Fruit fly (Drosophila melanogaster): ENCODE measurements around the gene CG44085.

Gene CG44085

dm6 chr2L:13219281-13220092, 41.3 kb upstream of the CG44085 start, which contains the start of the genes CG9426 and mRF1 (continued):
- no peak for TF ChIP-seq CG6683 (GFP tag; optimal IDR thresholded peaks at IDR 0.05)
- TF ChIP-seq CG3847 (GFP tag; IDR thresholded peaks at IDR 0.05): no peak
- peak; percentile 5 for TF ChIP-seq caup (GFP tag; optimal IDR thresholded peaks at IDR 0.05; ENCODE audit: severe bottlenecking)
- peak; percentile 6 for TF ChIP-seq CG13296 (GFP tag; optimal IDR thresholded peaks at IDR 0.05)
- peak; percentile 98 for TF ChIP-seq nerfin-2 (GFP tag; IDR thresholded peaks at IDR 0.05; ENCODE audit: partially characterized antibody)
- TF ChIP-seq CG34376 (GFP tag; optimal IDR thresholded peaks at IDR 0.05): peak; percentile 65
- TF ChIP-seq CG6689 (GFP tag; IDR thresholded peaks at IDR 0.05): no peak
- TF ChIP-seq row (GFP tag; IDR thresholded peaks at IDR 0.05): peak; percentile 39; the same call in 1 of the 3 replicates
- peak; percentile 59 for TF ChIP-seq CG2712 (tag; optimal IDR thresholded peaks at IDR 0.05)
- peak; percentile 7 for TF ChIP-seq Jarid2 (GFP tag; optimal IDR thresholded peaks at IDR 0.05)
- peak; percentile 17 for TF ChIP-seq Myb (GFP tag; optimal IDR thresholded peaks at IDR 0.05)
- TF ChIP-seq jing (GFP tag; optimal IDR thresholded peaks at IDR 0.05): no peak
- no peak for TF ChIP-seq Six4 (GFP tag; optimal IDR thresholded peaks at IDR 0.05)
- no peak for TF ChIP-seq gcm (GFP tag; optimal IDR thresholded peaks at IDR 0.05)
- TF ChIP-seq zen2 (GFP tag; IDR thresholded peaks at IDR 0.05; ENCODE audit: partially characterized antibody): peak; percentile 95
- TF ChIP-seq trh (GFP tag; optimal IDR thresholded peaks at IDR 0.05): no peak
- no peak for TF ChIP-seq C15 (GFP tag; IDR thresholded peaks at IDR 0.05)
- no peak for TF ChIP-seq Atf6 (GFP tag; IDR thresholded peaks at IDR 0.05)
- peak; percentile 18; the same call in 1 of the 3 replicates for TF ChIP-seq sr (GFP tag; IDR thresholded peaks at IDR 0.05)
- TF ChIP-seq CG10366 (GFP tag; IDR thresholded peaks at IDR 0.05): no peak
- TF ChIP-seq CG13624 (GFP tag; optimal IDR thresholded peaks at IDR 0.05): peak; percentile 40
- TF ChIP-seq Bteb2 (GFP tag; optimal IDR thresholded peaks at IDR 0.05): peak; percentile 21
- TF ChIP-seq Bgb (GFP tag; IDR thresholded peaks at IDR 0.05; ENCODE audit: partially characterized antibody): peak; percentile 97
- no peak for TF ChIP-seq CG2202 (tag; optimal IDR thresholded peaks at IDR 0.05)
- TF ChIP-seq lilli (GFP tag; optimal IDR thresholded peaks at IDR 0.05): peak; percentile 62
- no peak for TF ChIP-seq CG1647 (GFP tag; optimal IDR thresholded peaks at IDR 0.05)
- TF ChIP-seq Oaz (GFP tag; IDR thresholded peaks at IDR 0.05): no peak
- no peak for TF ChIP-seq Optix (GFP tag; IDR thresholded peaks at IDR 0.05)
- TF ChIP-seq ab (GFP tag; optimal IDR thresholded peaks at IDR 0.05): no peak
- no peak for TF ChIP-seq Ptx1 (GFP tag; IDR thresholded peaks at IDR 0.05)
- peak; percentile 62 for TF ChIP-seq kni (GFP tag; optimal IDR thresholded peaks at IDR 0.05)
- no peak for TF ChIP-seq Nf-YA (GFP tag; IDR thresholded peaks at IDR 0.05)
- peak; percentile 50 for TF ChIP-seq nmo (GFP tag; optimal IDR thresholded peaks at IDR 0.05)
- no peak for TF ChIP-seq Poxn (GFP tag; IDR thresholded peaks at IDR 0.05)
- no peak for TF ChIP-seq CG2875 (GFP tag; optimal IDR thresholded peaks at IDR 0.05)
- no peak for TF ChIP-seq pb (GFP tag; optimal IDR thresholded peaks at IDR 0.05)
- TF ChIP-seq ac (GFP tag; optimal IDR thresholded peaks at IDR 0.05): no peak
- TF ChIP-seq CG15073 (GFP tag; optimal IDR thresholded peaks at IDR 0.05): no peak
- TF ChIP-seq hkb (optimal IDR thresholded peaks at IDR 0.05): no peak
- TF ChIP-seq hkb (GFP tag; IDR thresholded peaks at IDR 0.05): no peak
- TF ChIP-seq CG4707 (GFP tag; optimal IDR thresholded peaks at IDR 0.05): no peak
- TF ChIP-seq CG15696 (tag; optimal IDR thresholded peaks at IDR 0.05): no peak
- TF ChIP-seq CG11696 (GFP tag; IDR thresholded peaks at IDR 0.05): no peak
- no peak for TF ChIP-seq eve (GFP tag; optimal IDR thresholded peaks at IDR 0.05)
- peak; percentile 17 for TF ChIP-seq CG12155 (GFP tag; optimal IDR thresholded peaks at IDR 0.05)
- no peak for TF ChIP-seq CG1602 (GFP tag; optimal IDR thresholded peaks at IDR 0.05)
- TF ChIP-seq oc (tag; optimal IDR thresholded peaks at IDR 0.05): no peak
- TF ChIP-seq twi (tag; optimal IDR thresholded peaks at IDR 0.05): no peak
- TF ChIP-seq Dad (GFP tag; optimal IDR thresholded peaks at IDR 0.05): no peak
- no peak for TF ChIP-seq E2f1 (GFP tag; IDR thresholded peaks at IDR 0.05)

Data from whole organism, embryonic.